Worm (Caenorhabditis elegans) whole organism, late embryonic: ENCODE data around the gene perm-5.

ENCODE experiments used
- C08G9.2 ChIP-seq: sonication (generic microtip); optimal IDR thresholded peaks from 2 replicates; lab custom pipeline; 2016; ENCODE audit warnings: mild to moderate bottlenecking, missing genetic modification characterization, moderate library complexity, missing compliant biosample characterization
- C38D4.7 ChIP-seq: fragments of 200-800 bp; sonication (Bioruptor generic); optimal IDR thresholded peaks from 2 replicates; lab custom pipeline; 2018; ENCODE audit warnings: mild to moderate bottlenecking, missing genetic modification characterization, moderate library complexity, missing compliant biosample characterization
- F13H6.1 ChIP-seq: sonication (generic microtip); optimal IDR thresholded peaks from 2 replicates; lab custom pipeline; 2016; ENCODE audit warnings: missing genetic modification characterization, missing compliant biosample characterization
- K02D7.2 ChIP-seq: sonication (generic microtip); optimal IDR thresholded peaks from 2 replicates; lab custom pipeline; 2017; ENCODE audit warnings: mild to moderate bottlenecking, missing genetic modification characterization, missing compliant biosample characterization
- K09A11.1 ChIP-seq: sonication (generic microtip); optimal IDR thresholded peaks from 2 replicates; lab custom pipeline; 2017; ENCODE audit warnings: antibody characterized with exemption, mild to moderate bottlenecking, missing genetic modification characterization, missing compliant biosample characterization; ENCODE audit not compliant: insufficient read depth
- T23F11.4 ChIP-seq: fragments of 200-800 bp; sonication (Bioruptor generic); optimal IDR thresholded peaks from 2 replicates; lab custom pipeline; 2018; ENCODE audit warnings: mild to moderate bottlenecking, missing genetic modification characterization, missing compliant biosample characterization
- Y22D7AL.16 ChIP-seq: sonication (generic microtip); optimal IDR thresholded peaks from 2 replicates; lab custom pipeline; 2016; ENCODE audit warnings: missing genetic modification characterization, missing compliant biosample characterization
- ama-1 ChIP-seq: fragments of 150-350 bp; optimal IDR thresholded peaks from 2 replicates; lab custom pipeline; 2014
- ceh-14 ChIP-seq: sonication (generic microtip); optimal IDR thresholded peaks from 2 replicates; lab custom pipeline; 2016; ENCODE audit warnings: missing genotype, missing genetic modification characterization, missing compliant biosample characterization
- ceh-19 ChIP-seq: fragments of 200-800 bp; sonication (Bioruptor generic); optimal IDR thresholded peaks from 2 replicates; lab custom pipeline; 2018; ENCODE audit warnings: mild to moderate bottlenecking, missing genetic modification characterization, missing compliant biosample characterization
- ceh-2 ChIP-seq: sonication (generic microtip); optimal IDR thresholded peaks from 2 replicates; lab custom pipeline; 2016; ENCODE audit warnings: missing genotype, missing genetic modification characterization, missing compliant biosample characterization
- ceh-22 ChIP-seq: sonication (generic microtip); optimal IDR thresholded peaks from 2 replicates; lab custom pipeline; 2017; ENCODE audit warnings: missing biosample characterization, missing genetic modification characterization
- ceh-31 ChIP-seq: sonication (generic microtip); optimal IDR thresholded peaks from 2 replicates; lab custom pipeline; 2016; ENCODE audit warnings: missing genetic modification characterization, missing compliant biosample characterization
- ceh-45 ChIP-seq: fragments of 200-800 bp; sonication (Bioruptor generic); IDR thresholded peaks from 2 replicates; pipeline ENCODE4 v1.3.6; 2022; ENCODE audit warnings: missing genetic modification reagents, missing genetic modification characterization, missing compliant biosample characterization
- ceh-48 ChIP-seq: sonication (generic microtip); optimal IDR thresholded peaks from 2 replicates; lab custom pipeline; 2016; ENCODE audit warnings: missing genetic modification characterization, inconsistent platforms, missing compliant biosample characterization
- ceh-6 ChIP-seq: fragments of 200-800 bp; sonication (Bioruptor generic); optimal IDR thresholded peaks from 2 replicates; lab custom pipeline; 2018; ENCODE audit warnings: mild to moderate bottlenecking, missing genetic modification characterization, missing compliant biosample characterization
- dve-1 ChIP-seq: sonication (generic microtip); optimal IDR thresholded peaks from 2 replicates; lab custom pipeline; 2017; ENCODE audit warnings: antibody characterized with exemption, mild to moderate bottlenecking, missing genetic modification characterization, missing compliant biosample characterization
- elt-2 ChIP-seq: sonication (generic microtip); optimal IDR thresholded peaks from 2 replicates; lab custom pipeline; 2016; ENCODE audit warnings: missing genetic modification reagents, missing genetic modification characterization, missing compliant biosample characterization
- eyg-1 ChIP-seq: sonication (generic microtip); optimal IDR thresholded peaks from 2 replicates; lab custom pipeline; 2016; ENCODE audit warnings: missing genotype, missing genetic modification characterization, missing compliant biosample characterization
- fkh-6 ChIP-seq: sonication (generic microtip); optimal IDR thresholded peaks from 2 replicates; lab custom pipeline; 2016; ENCODE audit warnings: missing genetic modification characterization, missing compliant biosample characterization
- hlh-15 ChIP-seq: sonication (generic microtip); optimal IDR thresholded peaks from 2 replicates; lab custom pipeline; 2016; ENCODE audit warnings: missing genetic modification characterization, missing compliant biosample characterization
- hlh-30 ChIP-seq: sonication (generic microtip); optimal IDR thresholded peaks from 2 replicates; lab custom pipeline; 2017; ENCODE audit warnings: antibody characterized with exemption, missing genetic modification characterization, missing compliant biosample characterization; ENCODE audit not compliant: insufficient read depth
- hlh-6 ChIP-seq: sonication (generic microtip); optimal IDR thresholded peaks from 2 replicates; lab custom pipeline; 2016; ENCODE audit warnings: missing genotype, missing genetic modification characterization, missing compliant biosample characterization
- lim-6 ChIP-seq: sonication (generic microtip); optimal IDR thresholded peaks from 2 replicates; lab custom pipeline; 2016; ENCODE audit warnings: missing genetic modification characterization, missing compliant biosample characterization
- lin-11 ChIP-seq: fragments of 200-800 bp; sonication (Bioruptor generic); optimal IDR thresholded peaks from 2 replicates; lab custom pipeline; 2018; ENCODE audit warnings: mild to moderate bottlenecking, missing genetic modification characterization, missing compliant biosample characterization
- madf-2 ChIP-seq: sonication (generic microtip); optimal IDR thresholded peaks from 2 replicates; lab custom pipeline; 2017; ENCODE audit warnings: missing genetic modification characterization, missing compliant biosample characterization
- mec-3 ChIP-seq: sonication (generic microtip); optimal IDR thresholded peaks from 2 replicates; lab custom pipeline; 2016; ENCODE audit warnings: borderline replicate concordance, missing genetic modification characterization, missing compliant biosample characterization
- nfya-1 ChIP-seq: sonication (generic microtip); optimal IDR thresholded peaks from 2 replicates; lab custom pipeline; 2017; ENCODE audit warnings: missing genetic modification characterization, mild to moderate bottlenecking, missing compliant biosample characterization, antibody characterized with exemption, moderate library complexity
- nhr-11 ChIP-seq: fragments of 150-350 bp; optimal IDR thresholded peaks from 2 replicates; lab custom pipeline; 2014; ENCODE audit warnings: missing biosample characterization, missing genetic modification characterization
- nhr-232 ChIP-seq: sonication (generic microtip); optimal IDR thresholded peaks from 2 replicates; lab custom pipeline; 2016; ENCODE audit warnings: missing genetic modification characterization, missing compliant biosample characterization
- npax-4 ChIP-seq: sonication (generic microtip); optimal IDR thresholded peaks from 2 replicates; lab custom pipeline; 2016; ENCODE audit warnings: missing genetic modification characterization, missing compliant biosample characterization
- pag-3 ChIP-seq: sonication (generic microtip); optimal IDR thresholded peaks from 2 replicates; lab custom pipeline; 2016; ENCODE audit warnings: missing compliant biosample characterization, missing genetic modification characterization, borderline replicate concordance
- pat-9 ChIP-seq: fragments of 200-800 bp; sonication (Bioruptor generic); optimal IDR thresholded peaks from 2 replicates; lab custom pipeline; 2018; ENCODE audit warnings: mild to moderate bottlenecking, missing genetic modification characterization, moderate library complexity, missing compliant biosample characterization
- pax-1 ChIP-seq: fragments of 150-350 bp; optimal IDR thresholded peaks from 2 replicates; lab custom pipeline; 2014; ENCODE audit warnings: missing biosample characterization, missing genetic modification characterization
- pha-2 ChIP-seq: sonication (generic microtip); optimal IDR thresholded peaks from 2 replicates; lab custom pipeline; 2017; ENCODE audit warnings: mild to moderate bottlenecking, missing genetic modification characterization, missing compliant biosample characterization
- pros-1 ChIP-seq: fragments of 150-350 bp; optimal IDR thresholded peaks from 2 replicates; lab custom pipeline; 2014; ENCODE audit warnings: missing biosample characterization, missing genetic modification reagents, missing genetic modification characterization
- ref-2 ChIP-seq: sonication (generic microtip); optimal IDR thresholded peaks from 2 replicates; lab custom pipeline; 2016; ENCODE audit warnings: missing genetic modification characterization, missing compliant biosample characterization
- sdc-2 ChIP-seq: sonication (generic microtip); optimal IDR thresholded peaks from 2 replicates; lab custom pipeline; 2016; ENCODE audit warnings: missing genotype, missing genetic modification characterization, missing compliant biosample characterization
- syd-9 ChIP-seq: sonication (generic microtip); optimal IDR thresholded peaks from 2 replicates; lab custom pipeline; 2016; ENCODE audit warnings: mild to moderate bottlenecking, missing genetic modification characterization, moderate library complexity, missing compliant biosample characterization
- unc-3 ChIP-seq, 2 experiments: fragments of 200-800 bp in 1 of 2; sonication (Bioruptor generic) in 1 of 2; sonication (generic microtip) in 1 of 2; conservative IDR thresholded peaks in 1 of 2; optimal IDR thresholded peaks in 1 of 2; 2 replicates each; pipeline versions ENCODE4 v1.3.6 to Lab custom; 2016 to 2022; ENCODE audit warnings: missing compliant biosample characterization in 2 of 2, missing genetic modification characterization in 2 of 2, missing genetic modification reagents in 1 of 2
- unc-42 ChIP-seq: sonication (generic microtip); optimal IDR thresholded peaks from 2 replicates; lab custom pipeline; 2016; ENCODE audit warnings: missing genotype, missing genetic modification characterization, missing compliant biosample characterization
- unc-86 ChIP-seq: sonication (generic microtip); optimal IDR thresholded peaks from 2 replicates; lab custom pipeline; 2016; ENCODE audit warnings: missing genetic modification characterization, missing compliant biosample characterization
- zip-5 ChIP-seq: sonication (generic microtip); optimal IDR thresholded peaks from 2 replicates; lab custom pipeline; 2016; ENCODE audit warnings: missing genetic modification characterization, missing compliant biosample characterization
- ztf-16 ChIP-seq: sonication (generic microtip); optimal IDR thresholded peaks from 2 replicates; lab custom pipeline; 2017; ENCODE audit warnings: missing genetic modification characterization, missing compliant biosample characterization

Gene perm-5

ce11 chrIV:5657126-5657666 lies 46.1 kb downstream of the perm-5 start (continued):
- no peak for TF ChIP-seq pha-2 (tag; lab: Kevin White, UChicago)
- TF ChIP-seq syd-9 (tag; lab: Kevin White, UChicago), result no peak
- TF ChIP-seq zip-5 (tag; lab: Kevin White, UChicago), result no peak
- no peak for TF ChIP-seq lim-6
- TF ChIP-seq pag-3 (tag; lab: Kevin White, UChicago), result no peak
- TF ChIP-seq T23F11.4, result no peak
- peak; percentile 25 for TF ChIP-seq unc-42 (tag; lab: Kevin White, UChicago)
- TF ChIP-seq eyg-1 (tag; lab: Kevin White, UChicago), result no peak
- no peak for TF ChIP-seq ceh-48 (tag; lab: Kevin White, UChicago)
- TF ChIP-seq hlh-15, result no peak
- TF ChIP-seq npax-4 (tag; lab: Kevin White, UChicago), result no peak
- TF ChIP-seq nhr-11, result no peak
- TF ChIP-seq ceh-19 (GFP tag; lab: Kevin White, UChicago), result peak; percentile 6
- no peak for TF ChIP-seq K02D7.2 (tag; lab: Kevin White, UChicago)
- no peak for TF ChIP-seq C38D4.7 (GFP tag; lab: Kevin White, UChicago)
- peak; percentile 35 for TF ChIP-seq dve-1 (tag; lab: Kevin White, UChicago)
- TF ChIP-seq ref-2 (tag; lab: Kevin White, UChicago), result peak; percentile 46
- no peak for TF ChIP-seq C08G9.2 (tag; lab: Kevin White, UChicago)
- TF ChIP-seq unc-3 (GFP tag; conservative IDR thresholded peaks at IDR 0.05; lab: Robert Waterston, UW), result no peak
- no peak for TF ChIP-seq unc-3 (tag; optimal IDR thresholded peaks at IDR 0.05; lab: Kevin White, UChicago)
- TF ChIP-seq ama-1 (lab: Kevin White, UChicago), result no peak
- TF ChIP-seq elt-2 (tag; lab: Kevin White, UChicago), result peak; percentile 64
- TF ChIP-seq Y22D7AL.16, result no peak
- peak; percentile 79 for TF ChIP-seq nfya-1 (tag; lab: Kevin White, UChicago)
- peak; percentile 34 for TF ChIP-seq ztf-16
- no peak for TF ChIP-seq ceh-6 (GFP tag; lab: Kevin White, UChicago)
- no peak for TF ChIP-seq mec-3
- TF ChIP-seq madf-2 (tag; lab: Kevin White, UChicago), result no peak
- no peak for TF ChIP-seq ceh-2
- TF ChIP-seq ceh-45 (GFP tag; lab: Robert Waterston, UW), result no peak
- peak; percentile 32 for TF ChIP-seq F13H6.1 (tag; lab: Kevin White, UChicago)
- TF ChIP-seq unc-86 (tag; lab: Kevin White, UChicago), result no peak
- no peak for TF ChIP-seq ceh-22 (tag; lab: Kevin White, UChicago)
- no peak for TF ChIP-seq fkh-6
- no peak for TF ChIP-seq nhr-232 (tag; lab: Kevin White, UChicago)
- no peak for TF ChIP-seq sdc-2 (tag; lab: Kevin White, UChicago)
- peak; percentile 10 for TF ChIP-seq ceh-14 (tag; lab: Kevin White, UChicago)
- no peak for TF ChIP-seq K09A11.1 (tag; lab: Kevin White, UChicago)
- peak; percentile 35 for TF ChIP-seq ceh-31 (tag; lab: Kevin White, UChicago)
- TF ChIP-seq pax-1, result no peak
- peak; percentile 88 for TF ChIP-seq hlh-30 (tag; lab: Kevin White, UChicago)
- no peak for TF ChIP-seq hlh-6 (tag; lab: Kevin White, UChicago)
- TF ChIP-seq lin-11 (tag; lab: Kevin White, UChicago), result no peak
- no peak for TF ChIP-seq pros-1
- TF ChIP-seq pat-9 (tag; lab: Kevin White, UChicago), result no peak
- TF ChIP-seq, all 69 proteins: peak for 17
